Fruit fly (Drosophila melanogaster): ENCODE measurements around the gene Pp1alpha-96A.

Gene Pp1alpha-96A

DNA sequence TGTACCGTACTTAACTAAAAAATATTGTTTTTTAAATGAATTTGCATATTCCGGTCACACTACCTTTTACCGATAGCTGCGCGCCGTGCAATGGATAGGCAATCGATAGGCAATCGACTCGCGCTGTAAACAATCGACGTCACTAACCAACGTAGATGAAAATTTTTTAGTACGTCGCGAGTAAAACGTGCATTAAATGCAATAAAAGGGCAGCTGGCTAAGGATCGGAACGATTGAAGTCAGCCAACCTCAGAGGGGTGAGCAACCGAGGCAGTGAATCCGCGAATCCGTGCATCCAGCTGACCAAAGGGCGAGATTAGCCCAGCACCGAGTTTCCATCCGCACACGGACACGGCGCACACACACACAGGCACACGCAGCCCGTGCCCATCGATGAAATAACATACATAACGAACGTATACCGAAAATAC lies at the start of gene Pp1alpha-96A:
Gene Pp1alpha-96A (plus strand): TSS at position 121 of the 431 bp plus-strand sequence.
- peak; percentile 10 for TF ChIP-seq toe (GFP tag; optimal IDR thresholded peaks at IDR 0.05)
- TF ChIP-seq tj (GFP tag; optimal IDR thresholded peaks at IDR 0.05), result no peak
- TF ChIP-seq Hr96 (GFP tag; optimal IDR thresholded peaks at IDR 0.05), result peak; percentile 35
- TF ChIP-seq CG1620 (GFP tag; optimal IDR thresholded peaks at IDR 0.05), result peak; percentile 17
- peak; percentile 46 for TF ChIP-seq bab1 (GFP tag; optimal IDR thresholded peaks at IDR 0.05)
- TF ChIP-seq ovo (GFP tag; optimal IDR thresholded peaks at IDR 0.05), result peak; percentile 19
- TF ChIP-seq cic (GFP tag; optimal IDR thresholded peaks at IDR 0.05), result peak; percentile 60
- TF ChIP-seq cnc (optimal IDR thresholded peaks at IDR 0.05), result no peak
- peak; percentile 35 for TF ChIP-seq Mnt (GFP tag; optimal IDR thresholded peaks at IDR 0.05)

DNA sequence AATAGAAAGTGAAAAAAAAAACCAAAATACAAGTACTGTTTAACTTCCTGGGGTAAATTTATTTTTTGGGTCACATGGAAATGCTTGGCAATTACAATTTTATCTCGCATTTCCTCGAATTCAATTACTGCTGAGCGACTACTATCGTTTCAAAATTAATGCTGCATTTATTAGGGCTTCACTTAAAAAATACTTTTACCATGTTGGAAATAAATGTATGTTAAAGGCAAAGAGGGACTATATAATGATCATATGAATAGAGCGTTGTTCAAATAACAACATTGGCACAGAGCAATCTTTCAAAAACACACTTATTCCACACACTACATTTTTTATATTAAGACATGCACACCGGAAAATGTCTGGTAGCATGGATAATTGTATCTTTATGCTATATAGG lies 49.0 kb upstream of the Pp1alpha-96A start, which contains the start of gene CG31128:
Gene CG31128 (plus strand): TSS at position 301 of the 400 bp plus-strand sequence.
- TF ChIP-seq tj (GFP tag; optimal IDR thresholded peaks at IDR 0.05) (no peak), kay (GFP tag; ENCODE audit: borderline replicate concordance) (no peak), Crg-1 (GFP tag; optimal IDR thresholded peaks at IDR 0.05) (no peak), CG11617 (GFP tag; optimal IDR thresholded peaks at IDR 0.05) (no peak), Clk (GFP tag; optimal IDR thresholded peaks at IDR 0.05) (no peak), Mnt (GFP tag; optimal IDR thresholded peaks at IDR 0.05) (no peak), Hr96 (GFP tag; optimal IDR thresholded peaks at IDR 0.05) (no peak), CG5204 (GFP tag; optimal IDR thresholded peaks at IDR 0.05) (no peak), toe (GFP tag; optimal IDR thresholded peaks at IDR 0.05) (no peak), CG7101 (tag; optimal IDR thresholded peaks at IDR 0.05) (no peak)

DNA sequence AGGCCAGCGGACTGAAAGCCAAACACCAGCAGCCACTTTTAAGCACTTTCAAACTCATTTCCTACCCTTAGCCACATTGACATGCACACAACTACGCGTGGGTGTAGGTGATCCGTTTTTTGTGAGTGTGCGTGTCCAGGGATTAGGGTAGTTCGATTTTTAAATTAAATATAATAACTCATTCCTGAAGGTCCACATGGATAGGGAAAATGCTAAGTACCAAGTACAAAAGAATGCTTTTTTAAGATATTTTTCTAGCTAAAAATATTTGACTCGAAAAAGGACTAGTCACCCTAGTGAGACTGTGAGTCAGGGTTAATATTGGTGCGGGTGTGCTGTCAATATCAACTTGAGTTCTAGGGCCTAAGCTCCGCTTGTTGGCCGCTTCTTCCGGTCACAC lies 43.3 kb upstream of the Pp1alpha-96A start:
- TF ChIP-seq Clk (GFP tag; optimal IDR thresholded peaks at IDR 0.05), result no peak
- no peak for TF ChIP-seq CG12768 (GFP tag; optimal IDR thresholded peaks at IDR 0.05)
- no peak for TF ChIP-seq ovo (GFP tag; optimal IDR thresholded peaks at IDR 0.05)
- TF ChIP-seq CG1620 (GFP tag; optimal IDR thresholded peaks at IDR 0.05), result no peak
- no peak for TF ChIP-seq CG14711 (tag; optimal IDR thresholded peaks at IDR 0.05)
- TF ChIP-seq cic (GFP tag; optimal IDR thresholded peaks at IDR 0.05), result no peak
- TF ChIP-seq bab1 (GFP tag; optimal IDR thresholded peaks at IDR 0.05), result no peak
- no peak for TF ChIP-seq CG5204 (GFP tag; optimal IDR thresholded peaks at IDR 0.05)
- no peak for TF ChIP-seq Hr96 (GFP tag; optimal IDR thresholded peaks at IDR 0.05)
- no peak for TF ChIP-seq pad (GFP tag; optimal IDR thresholded peaks at IDR 0.05)
- no peak for TF ChIP-seq CG11617 (GFP tag; optimal IDR thresholded peaks at IDR 0.05)
- TF ChIP-seq kay (GFP tag; ENCODE audit: borderline replicate concordance), result no peak
- no peak for TF ChIP-seq Crg-1 (GFP tag; optimal IDR thresholded peaks at IDR 0.05)
- no peak for TF ChIP-seq tj (GFP tag; optimal IDR thresholded peaks at IDR 0.05)
- no peak for TF ChIP-seq CG7045 (GFP tag; optimal IDR thresholded peaks at IDR 0.05)
- no peak for TF ChIP-seq toe (GFP tag; optimal IDR thresholded peaks at IDR 0.05)
- no peak for TF ChIP-seq CG7101 (tag; optimal IDR thresholded peaks at IDR 0.05)
- no peak for TF ChIP-seq cnc (optimal IDR thresholded peaks at IDR 0.05)
- TF ChIP-seq Mnt (GFP tag; optimal IDR thresholded peaks at IDR 0.05), result no peak
- no peak for TF ChIP-seq CG33017 (tag; optimal IDR thresholded peaks at IDR 0.05)

DNA sequence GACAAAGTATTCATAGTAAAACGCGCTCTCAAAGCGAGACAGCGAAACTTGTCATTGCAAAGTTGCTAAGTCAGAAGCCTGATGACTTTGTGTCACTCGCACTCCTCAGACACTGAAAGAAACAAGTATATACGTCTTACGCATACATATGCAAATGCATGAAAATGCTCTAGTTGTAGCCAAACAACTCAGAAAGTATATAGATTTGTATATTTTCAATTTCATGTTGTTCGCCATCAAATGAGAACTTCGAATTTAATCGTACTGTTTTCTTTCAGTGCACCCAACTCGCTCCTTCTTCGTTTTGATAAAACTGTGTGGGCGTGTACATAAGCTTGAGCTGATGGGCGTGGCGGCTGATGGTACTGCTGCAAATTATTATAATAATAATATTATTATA lies 37.0 kb upstream of the Pp1alpha-96A start:
- no peak for TF ChIP-seq CG1620 (GFP tag; optimal IDR thresholded peaks at IDR 0.05)
- TF ChIP-seq cic (GFP tag; optimal IDR thresholded peaks at IDR 0.05), result no peak
- no peak for TF ChIP-seq CG7045 (GFP tag; optimal IDR thresholded peaks at IDR 0.05)
- TF ChIP-seq CG12768 (GFP tag; optimal IDR thresholded peaks at IDR 0.05), result no peak
- TF ChIP-seq Mnt (GFP tag; optimal IDR thresholded peaks at IDR 0.05), result no peak
- TF ChIP-seq CG7101 (tag; optimal IDR thresholded peaks at IDR 0.05), result no peak
- TF ChIP-seq CG14711 (tag; optimal IDR thresholded peaks at IDR 0.05), result no peak
- TF ChIP-seq CG33017 (tag; optimal IDR thresholded peaks at IDR 0.05), result no peak
- TF ChIP-seq ovo (GFP tag; optimal IDR thresholded peaks at IDR 0.05), result no peak
- TF ChIP-seq bab1 (GFP tag; optimal IDR thresholded peaks at IDR 0.05), result no peak
- no peak for TF ChIP-seq Hr96 (GFP tag; optimal IDR thresholded peaks at IDR 0.05)
- TF ChIP-seq CG11617 (GFP tag; optimal IDR thresholded peaks at IDR 0.05), result no peak
- no peak for TF ChIP-seq CG5204 (GFP tag; optimal IDR thresholded peaks at IDR 0.05)
- no peak for TF ChIP-seq cnc (optimal IDR thresholded peaks at IDR 0.05)
- TF ChIP-seq pad (GFP tag; optimal IDR thresholded peaks at IDR 0.05), result no peak
- TF ChIP-seq tj (GFP tag; optimal IDR thresholded peaks at IDR 0.05), result no peak
- TF ChIP-seq kay (GFP tag; ENCODE audit: borderline replicate concordance), result no peak

DNA sequence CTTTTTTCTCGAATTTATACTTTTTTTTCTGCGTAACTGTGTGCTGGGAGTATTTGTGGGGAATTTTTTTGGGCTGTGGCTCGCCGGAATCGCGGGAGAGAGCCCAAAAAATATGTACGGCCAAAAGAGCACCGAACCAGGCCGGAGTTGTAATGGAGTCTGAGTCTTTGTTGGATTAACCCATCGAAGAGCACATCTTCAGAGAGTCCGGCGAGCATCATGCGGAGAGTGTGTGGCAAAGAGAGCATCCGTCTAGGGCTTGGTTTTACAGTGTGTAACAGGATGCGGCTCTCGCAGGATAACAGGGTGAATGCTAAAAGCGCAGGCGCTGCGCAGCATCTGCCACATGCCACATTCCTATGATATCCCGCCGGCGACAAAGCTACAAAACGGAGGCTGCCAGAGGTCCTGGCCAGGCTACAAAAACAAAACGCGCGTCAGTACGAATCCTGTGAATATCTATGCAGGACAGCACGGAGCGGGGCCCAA lies 33.0 kb upstream of the Pp1alpha-96A start, which contains the start of gene nAChRalpha2:
Gene nAChRalpha2 (plus strand): TSS at position 439 of the 489 bp plus-strand sequence.
- TF ChIP-seq bab1 (GFP tag; optimal IDR thresholded peaks at IDR 0.05), result no peak

DNA sequence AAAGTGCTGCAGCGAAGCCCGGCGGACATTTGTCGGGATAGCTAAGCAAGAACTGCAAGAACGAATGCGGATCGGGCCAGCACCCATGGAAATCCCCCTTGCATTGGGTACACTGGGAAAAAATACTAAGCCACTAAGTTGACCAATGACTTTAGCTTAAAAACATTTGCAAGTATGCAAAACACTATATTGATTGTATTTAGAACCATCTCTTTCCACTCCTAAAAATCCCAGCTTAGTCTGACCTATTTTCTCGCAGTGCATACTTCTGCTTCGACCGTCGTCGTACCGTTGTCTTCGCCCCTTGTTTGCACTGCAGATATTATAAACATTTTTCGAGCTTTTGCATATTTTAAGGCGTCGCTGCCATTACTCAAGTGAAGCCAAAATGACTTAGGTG lies 22.0 kb upstream of the Pp1alpha-96A start:
- TF ChIP-seq cic (GFP tag; optimal IDR thresholded peaks at IDR 0.05) (no peak), pad (GFP tag; optimal IDR thresholded peaks at IDR 0.05) (no peak), Hr96 (GFP tag; optimal IDR thresholded peaks at IDR 0.05) (no peak), bab1 (GFP tag; optimal IDR thresholded peaks at IDR 0.05) (no peak), CG1620 (GFP tag; optimal IDR thresholded peaks at IDR 0.05) (no peak), CG7101 (tag; optimal IDR thresholded peaks at IDR 0.05) (no peak)

DNA sequence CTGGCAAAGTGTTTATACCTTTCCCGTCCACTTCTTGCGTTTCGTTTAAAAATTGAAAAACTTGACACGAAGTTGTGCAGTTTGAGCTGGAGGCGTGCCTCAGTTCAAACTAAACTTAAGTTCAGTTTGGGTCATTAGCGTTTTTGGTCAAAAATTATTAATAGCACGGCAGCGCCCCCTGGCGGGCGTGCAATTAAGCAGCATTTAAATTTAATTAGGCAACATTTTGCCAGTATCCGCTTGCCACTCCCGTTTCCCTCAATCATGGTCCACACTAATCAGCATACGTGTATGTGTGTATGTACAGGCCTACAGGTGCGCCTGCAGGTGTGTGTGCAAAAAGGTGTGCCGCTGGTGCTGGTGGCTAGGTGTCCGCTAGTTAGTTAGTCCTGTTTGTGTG lies 14.4 kb upstream of the Pp1alpha-96A start:
- TF ChIP-seq CG5204 (GFP tag; optimal IDR thresholded peaks at IDR 0.05), result no peak
- no peak for TF ChIP-seq CG11617 (GFP tag; optimal IDR thresholded peaks at IDR 0.05)
- TF ChIP-seq cic (GFP tag; optimal IDR thresholded peaks at IDR 0.05), result no peak
- no peak for TF ChIP-seq pad (GFP tag; optimal IDR thresholded peaks at IDR 0.05)
- TF ChIP-seq Clk (GFP tag; optimal IDR thresholded peaks at IDR 0.05), result no peak
